Fruit fly (Drosophila melanogaster): ENCODE results near the gene PolE1.

Gene PolE1

DNA sequence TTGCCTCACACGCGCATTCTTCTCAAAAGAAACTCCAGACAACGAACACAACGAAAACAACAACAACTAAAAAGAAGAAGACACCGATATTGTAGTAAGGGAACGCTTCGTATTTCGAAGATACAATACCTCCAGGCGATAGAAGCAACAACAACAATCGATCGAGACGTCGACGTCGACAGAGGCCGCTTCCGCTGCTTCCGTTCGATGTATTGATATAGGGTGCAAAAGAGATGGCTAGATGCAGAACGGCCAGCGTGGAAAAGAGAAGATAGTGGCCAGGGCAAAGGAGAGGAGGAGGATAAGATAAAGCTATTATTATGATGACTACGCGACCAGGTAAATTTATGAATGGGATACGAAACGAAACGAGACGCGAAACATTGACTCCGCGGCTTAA lies 32.7 kb upstream of the PolE1 start (continued):
- TF ChIP-seq CG6689 (GFP tag; IDR thresholded peaks at IDR 0.05), result no peak
- TF ChIP-seq cwo (GFP tag; optimal IDR thresholded peaks at IDR 0.05), result no peak
- TF ChIP-seq Myb (GFP tag; optimal IDR thresholded peaks at IDR 0.05), result no peak
- no peak for TF ChIP-seq CG4854 (GFP tag; optimal IDR thresholded peaks at IDR 0.05)
- TF ChIP-seq Abd-B (GFP tag; optimal IDR thresholded peaks at IDR 0.05), result no peak
- peak in 1 of 2 experiments; percentile 90 for TF ChIP-seq tll (GFP tag; optimal IDR thresholded peaks at IDR 0.05)
- no peak for TF ChIP-seq CG17186 (GFP tag; optimal IDR thresholded peaks at IDR 0.05)
- no peak for TF ChIP-seq sc (optimal IDR thresholded peaks at IDR 0.05)
- no peak for TF ChIP-seq sc (GFP tag; optimal IDR thresholded peaks at IDR 0.05)
- TF ChIP-seq CG30403 (GFP tag; optimal IDR thresholded peaks at IDR 0.05), result no peak
- TF ChIP-seq HmgZ (tag; optimal IDR thresholded peaks at IDR 0.05), result no peak
- TF ChIP-seq cad (GFP tag; optimal IDR thresholded peaks at IDR 0.05), result no peak
- TF ChIP-seq TFAM (GFP tag; optimal IDR thresholded peaks at IDR 0.05), result no peak
- TF ChIP-seq CG8765 (GFP tag; IDR thresholded peaks at IDR 0.05), result no peak
- TF ChIP-seq CG2129 (GFP tag; IDR thresholded peaks at IDR 0.05; ENCODE audit: partially characterized antibody), result no peak
- TF ChIP-seq Bteb2 (GFP tag; optimal IDR thresholded peaks at IDR 0.05), result no peak
- no peak for TF ChIP-seq lilli (GFP tag; optimal IDR thresholded peaks at IDR 0.05)
- no peak for TF ChIP-seq Nf-YA (GFP tag; IDR thresholded peaks at IDR 0.05)

DNA sequence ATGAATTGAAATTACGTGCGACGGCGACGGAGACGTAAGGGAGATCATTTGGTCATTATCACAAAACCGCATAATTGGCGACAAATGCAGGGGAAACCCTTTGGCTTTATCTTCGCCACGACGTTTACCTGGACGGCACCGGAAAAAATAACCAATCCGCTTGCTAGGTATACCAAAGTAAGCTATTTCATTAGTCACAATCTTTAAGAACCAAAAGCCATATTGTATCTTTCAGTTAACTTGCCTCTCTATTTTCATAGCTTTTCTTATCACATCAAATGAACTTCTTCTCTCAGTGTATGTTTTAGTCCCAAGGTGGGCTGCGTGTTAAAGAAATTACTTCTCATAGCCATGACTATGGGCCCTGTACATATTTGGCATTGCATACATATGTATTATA lies 32.3 kb upstream of the PolE1 start:
- TF ChIP-seq CG1792 (GFP tag; optimal IDR thresholded peaks at IDR 0.05) (no peak), dysf (GFP tag; IDR thresholded peaks at IDR 0.05) (peak; percentile 46; the same call in 1 of the 3 replicates), chif (GFP tag; optimal IDR thresholded peaks at IDR 0.05) (peak; percentile 20 to 27), CG2712 (tag; optimal IDR thresholded peaks at IDR 0.05) (peak; percentile 30), CG14965 (GFP tag; optimal IDR thresholded peaks at IDR 0.05; ENCODE audit: borderline replicate concordance) (no peak), Poxn (GFP tag; IDR thresholded peaks at IDR 0.05) (no peak), bsh (GFP tag; optimal IDR thresholded peaks at IDR 0.05) (peak in 1 of 2 experiments; percentile 30), CG2678 (tag; optimal IDR thresholded peaks at IDR 0.05) (peak; percentile 42), CG7987 (GFP tag; optimal IDR thresholded peaks at IDR 0.05) (no peak), Ptx1 (GFP tag; IDR thresholded peaks at IDR 0.05) (peak; percentile 48; the same call in 1 of the 2 replicates), CG2199 (GFP tag; IDR thresholded peaks at IDR 0.05) (no peak), C15 (GFP tag; IDR thresholded peaks at IDR 0.05) (no peak), Jarid2 (GFP tag; optimal IDR thresholded peaks at IDR 0.05) (peak; percentile 22), CG12155 (GFP tag; optimal IDR thresholded peaks at IDR 0.05) (no peak), Hsf (GFP tag; optimal IDR thresholded peaks at IDR 0.05) (peak; percentile 14), TFAM (GFP tag; optimal IDR thresholded peaks at IDR 0.05) (no peak), Xbp1 (GFP tag; optimal IDR thresholded peaks at IDR 0.05) (peak; percentile 40), Hmr (GFP tag; optimal IDR thresholded peaks at IDR 0.05) (peak; percentile 3), Xrp1 (GFP tag; IDR thresholded peaks at IDR 0.05) (peak; percentile 55; the same call in 1 of the 2 replicates), CG12659 (GFP tag; optimal IDR thresholded peaks at IDR 0.05) (peak; percentile 11), zf30C (GFP tag; optimal IDR thresholded peaks at IDR 0.05) (no peak), CG6175 (GFP tag; IDR thresholded peaks at IDR 0.05) (no peak), CG4282 (GFP tag; optimal IDR thresholded peaks at IDR 0.05) (no peak), CG34376 (GFP tag; optimal IDR thresholded peaks at IDR 0.05) (no peak), CG5953 (GFP tag; IDR thresholded peaks at IDR 0.05) (no peak), CG15479 (GFP tag; optimal IDR thresholded peaks at IDR 0.05) (no peak), CG11093 (GFP tag; IDR thresholded peaks at IDR 0.05) (no peak), CG8359 (GFP tag; optimal IDR thresholded peaks at IDR 0.05; ENCODE audit: borderline replicate concordance) (peak; percentile 3), sens (GFP tag) (peak; percentile 80), Ets65A (GFP tag) (peak; percentile 7), CG6765 (GFP tag; optimal IDR thresholded peaks at IDR 0.05) (no peak), CG14667 (GFP tag; IDR thresholded peaks at IDR 0.05) (0 out of 2 replicates have a peak, but pooled peaks have one; percentile 9), corto (GFP tag; optimal IDR thresholded peaks at IDR 0.05) (no peak), CG4328 (GFP tag; optimal IDR thresholded peaks at IDR 0.05) (no peak)
